Worm (Caenorhabditis elegans): ENCODE results near the gene apc-2.

The apc-2 gene

ce11 chrIII:8100960-8101359 lies 20.5 kb downstream of the apc-2 start, which contains the start of gene plk-1 (continued):
- no peak for TF ChIP-seq sea-2 (GFP tag; IDR thresholded peaks at IDR 0.05)
- TF ChIP-seq ccch-3 (GFP tag; optimal IDR thresholded peaks at IDR 0.05) = no peak
- peak; percentile 98 for TF ChIP-seq efl-1 (GFP tag; optimal IDR thresholded peaks at IDR 0.05)
- peak; percentile 69 for TF ChIP-seq F49E8.2 (tag; optimal IDR thresholded peaks at IDR 0.05; ENCODE audit: insufficient read depth)
- TF ChIP-seq ztf-26 (tag; optimal IDR thresholded peaks at IDR 0.05) = no peak
- TF ChIP-seq ztf-18 (tag; optimal IDR thresholded peaks at IDR 0.05) = peak; percentile 8
- TF ChIP-seq B0035.1 (tag; optimal IDR thresholded peaks at IDR 0.05) = no peak
- no peak for TF ChIP-seq hlh-12 (tag; optimal IDR thresholded peaks at IDR 0.05)
- no peak for TF ChIP-seq rpc-1 (optimal IDR thresholded peaks at IDR 0.05)
- no peak for TF ChIP-seq rpc-1 (tag; optimal IDR thresholded peaks at IDR 0.05)
- TF ChIP-seq cebp-1 (GFP tag; IDR thresholded peaks at IDR 0.05) = no peak
- no peak for TF ChIP-seq cebp-1 (tag; optimal IDR thresholded peaks at IDR 0.05)
- peak; percentile 63; the same call in 1 of the 2 replicates for TF ChIP-seq hmg-1.2 (GFP tag; IDR thresholded peaks at IDR 0.05)
- TF ChIP-seq ets-4 (GFP tag; optimal IDR thresholded peaks at IDR 0.05) = no peak
- no peak for TF ChIP-seq egl-44 (GFP tag; IDR thresholded peaks at IDR 0.05)
- TF ChIP-seq B0019.2 (GFP tag; conservative IDR thresholded peaks at IDR 0.05) = peak; percentile 84
- peak; percentile 24; the same call in 1 of the 2 replicates for TF ChIP-seq rcor-1 (GFP tag; IDR thresholded peaks at IDR 0.05)
- peak; percentile 86 for TF ChIP-seq madf-3 (GFP tag; IDR thresholded peaks at IDR 0.05)
- TF ChIP-seq fkh-3 (tag; optimal IDR thresholded peaks at IDR 0.05) = no peak
- no peak for TF ChIP-seq ztf-3 (GFP tag; optimal IDR thresholded peaks at IDR 0.05)
- TF ChIP-seq attf-5 (GFP tag; optimal IDR thresholded peaks at IDR 0.05) = no peak
- TF ChIP-seq hsf-1 (GFP tag; IDR thresholded peaks at IDR 0.05) = peak; percentile 70
- no peak for TF ChIP-seq nfyb-1 (GFP tag; IDR thresholded peaks at IDR 0.05)
- peak; percentile 97 for TF ChIP-seq madf-6 (GFP tag; IDR thresholded peaks at IDR 0.05)
- no peak for TF ChIP-seq egl-18 (GFP tag; IDR thresholded peaks at IDR 0.05)
- no peak; the same call in none of the 2 replicates for TF ChIP-seq ekl-4 (GFP tag; IDR thresholded peaks at IDR 0.05)
- no peak for TF ChIP-seq D2030.7 (GFP tag; IDR thresholded peaks at IDR 0.05)
- TF ChIP-seq lin-35 (GFP tag; optimal IDR thresholded peaks at IDR 0.05) = peak in 2 of 3 experiments; percentile 46 to 52

ce11 chrIII:8105771-8106170 lies 25.3 kb downstream of the apc-2 start:
- TF ChIP-seq ceh-100 (GFP tag; IDR thresholded peaks at IDR 0.05) (no peak), C17E4.6 (GFP tag; IDR thresholded peaks at IDR 0.05) (no peak), B0261.1 (tag; optimal IDR thresholded peaks at IDR 0.05) (no peak), gei-17 (GFP tag; optimal IDR thresholded peaks at IDR 0.05) (no peak), F23B12.7 (tag; optimal IDR thresholded peaks at IDR 0.05; ENCODE audit: insufficient read depth) (no peak), repo-1 (tag; optimal IDR thresholded peaks at IDR 0.05) (no peak), F55B11.4 (tag; optimal IDR thresholded peaks at IDR 0.05; ENCODE audit: borderline replicate concordance, insufficient read depth) (no peak), dpl-1 (GFP tag; optimal IDR thresholded peaks at IDR 0.05) (no peak), somi-1 (GFP tag; optimal IDR thresholded peaks at IDR 0.05) (no peak), egrh-3 (GFP tag; IDR thresholded peaks at IDR 0.05) (no peak), rpc-1 (optimal IDR thresholded peaks at IDR 0.05) (no peak), rpc-1 (tag; optimal IDR thresholded peaks at IDR 0.05) (no peak), nfya-1 (tag; optimal IDR thresholded peaks at IDR 0.05; ENCODE audit: borderline replicate concordance, insufficient read depth) (no peak), sptf-2 (GFP tag; optimal IDR thresholded peaks at IDR 0.05) (no peak), ztf-28 (GFP tag; IDR thresholded peaks at IDR 0.05) (no peak)
